Worm (Caenorhabditis elegans) whole organism, L4 larva: ENCODE measurements around the gene C05B5.16.

ENCODE experiments used
- F26F4.8 ChIP-seq: fragments of 200-800 bp; sonication (Bioruptor generic); conservative IDR thresholded peaks from 2 replicates; pipeline ENCODE4 v1.3.6; 2022; ENCODE audit warnings: missing genetic modification characterization, missing compliant biosample characterization
- F37D6.2 ChIP-seq: sonication (generic microtip); optimal IDR thresholded peaks from 2 replicates; lab custom pipeline; 2016; ENCODE audit warnings: mild to moderate bottlenecking, missing genetic modification characterization, missing compliant biosample characterization
- F49E8.2 ChIP-seq: sonication (generic microtip); optimal IDR thresholded peaks from 2 replicates; lab custom pipeline; 2016; ENCODE audit warnings: missing compliant biosample characterization, mild to moderate bottlenecking, missing genetic modification characterization, borderline replicate concordance
- T20F7.1 ChIP-seq: fragments of 200-800 bp; sonication (Bioruptor generic); optimal IDR thresholded peaks from 2 replicates; lab custom pipeline; 2018; ENCODE audit warnings: mild to moderate bottlenecking, missing genetic modification characterization, missing compliant biosample characterization
- T26A8.4 ChIP-seq: fragments of 200-800 bp; sonication (Bioruptor generic); IDR thresholded peaks from 2 replicates; pipeline ENCODE4 v1.3.6; 2022; ENCODE audit warnings: missing genetic modification characterization, missing compliant biosample characterization
- Y105C5A.15 ChIP-seq: fragments of 200-800 bp; sonication (Bioruptor generic); IDR thresholded peaks from 2 replicates; pipeline ENCODE4 v1.3.6; 2022; ENCODE audit warnings: missing genetic modification characterization, missing compliant biosample characterization
- Y48G9A.11 ChIP-seq: fragments of 200-800 bp; sonication (Bioruptor generic); IDR thresholded peaks from 2 replicates; pipeline ENCODE4 v1.3.6; 2022; ENCODE audit warnings: missing genetic modification reagents, missing genetic modification characterization, missing compliant biosample characterization
- Y5F2A.4 ChIP-seq: fragments of 200-800 bp; sonication (Bioruptor generic); optimal IDR thresholded peaks from 2 replicates; lab custom pipeline; 2018; ENCODE audit warnings: mild to moderate bottlenecking, missing genetic modification characterization, missing compliant biosample characterization
- aha-1 ChIP-seq: fragments of 150-350 bp; peaks from one replicate; lab custom pipeline; 2014; ENCODE audit warnings: missing biosample characterization, missing genetic modification characterization
- ama-1 ChIP-seq: fragments of 150-350 bp; optimal IDR thresholded peaks from 2 replicates; lab custom pipeline; 2014; ENCODE audit warnings: inconsistent platforms, mixed read lengths
- attf-4 ChIP-seq: sonication (generic microtip); optimal IDR thresholded peaks from 3 replicates; lab custom pipeline; 2017; ENCODE audit warnings: missing biosample characterization, missing genetic modification characterization
- ceh-20 ChIP-seq: fragments of 200-800 bp; sonication (Bioruptor generic); IDR thresholded peaks from 2 replicates; pipeline ENCODE4 v1.3.6; 2022; ENCODE audit warnings: missing genetic modification reagents, missing genetic modification characterization, missing compliant biosample characterization
- ceh-28 ChIP-seq: fragments of 150-350 bp; optimal IDR thresholded peaks from 2 replicates; lab custom pipeline; 2014; ENCODE audit warnings: missing biosample characterization, missing genetic modification reagents, missing genetic modification characterization
- ceh-44 ChIP-seq: fragments of 200-800 bp; sonication (Bioruptor generic); IDR thresholded peaks from 2 replicates; pipeline ENCODE4 v1.3.6; 2022; ENCODE audit warnings: missing genetic modification reagents, missing genetic modification characterization, missing compliant biosample characterization
- ceh-62 ChIP-seq: sonication (generic microtip); optimal IDR thresholded peaks from 2 replicates; lab custom pipeline; 2017; ENCODE audit warnings: missing biosample characterization, missing genetic modification characterization
- ceh-82 ChIP-seq: sonication (generic microtip); optimal IDR thresholded peaks from 2 replicates; lab custom pipeline; 2017; ENCODE audit warnings: missing biosample characterization, missing genetic modification characterization
- cey-2 ChIP-seq: sonication (generic microtip); optimal IDR thresholded peaks from 3 replicates; lab custom pipeline; 2017; ENCODE audit warnings: missing genetic modification characterization, mild to moderate bottlenecking, missing compliant biosample characterization, antibody characterized with exemption, borderline replicate concordance; ENCODE audit not compliant: insufficient read depth
- daf-12 ChIP-seq: fragments of 150-350 bp; optimal IDR thresholded peaks from 2 replicates; lab custom pipeline; 2014; ENCODE audit warnings: missing biosample characterization, missing genetic modification reagents, missing genetic modification characterization
- daf-19 ChIP-seq: fragments of 200-800 bp; sonication (Bioruptor generic); conservative IDR thresholded peaks from 2 replicates; pipeline ENCODE4 v1.3.6; 2022; ENCODE audit warnings: missing genetic modification characterization, missing compliant biosample characterization
- dpl-1 ChIP-seq: fragments of 150-350 bp; optimal IDR thresholded peaks from 2 replicates; lab custom pipeline; 2014; ENCODE audit warnings: missing biosample characterization, missing genetic modification reagents, missing genetic modification characterization
- duxl-1 ChIP-seq: sonication (generic microtip); optimal IDR thresholded peaks from 2 replicates; lab custom pipeline; 2016; ENCODE audit warnings: mild to moderate bottlenecking, missing genetic modification characterization, moderate library complexity, missing compliant biosample characterization; ENCODE audit not compliant: poor library complexity
- dve-1 ChIP-seq: sonication (generic microtip); optimal IDR thresholded peaks from 2 replicates; lab custom pipeline; 2017; ENCODE audit warnings: antibody characterized with exemption, mild to moderate bottlenecking, missing genetic modification characterization, missing compliant biosample characterization; ENCODE audit not compliant: insufficient read depth
- egl-27 ChIP-seq: sonication (generic microtip); optimal IDR thresholded peaks from 3 replicates; lab custom pipeline; 2017; ENCODE audit warnings: missing biosample characterization, missing genetic modification reagents, missing genetic modification characterization
- egl-43 ChIP-seq: fragments of 200-800 bp; sonication (Bioruptor generic); IDR thresholded peaks from 2 replicates; pipeline ENCODE4 v1.3.6; 2022; ENCODE audit warnings: missing genetic modification reagents, missing genetic modification characterization, missing compliant biosample characterization
- fkh-10 ChIP-seq: fragments of 150-350 bp; optimal IDR thresholded peaks from 2 replicates; lab custom pipeline; 2014; ENCODE audit warnings: missing biosample characterization, missing genetic modification reagents, missing genetic modification characterization
- fos-1 ChIP-seq: fragments of 150-350 bp; optimal IDR thresholded peaks from 2 replicates; lab custom pipeline; 2014; ENCODE audit warnings: missing biosample characterization, missing genetic modification characterization
- hlh-11 ChIP-seq: fragments of 200-800 bp; sonication (Bioruptor generic); optimal IDR thresholded peaks from 2 replicates; lab custom pipeline; 2018; ENCODE audit warnings: mild to moderate bottlenecking, missing genetic modification characterization, missing compliant biosample characterization
- hmg-1.1 ChIP-seq: fragments of 200-800 bp; sonication (Bioruptor generic); IDR thresholded peaks from 2 replicates; pipeline ENCODE4 v1.3.6; 2022; ENCODE audit warnings: missing genetic modification reagents, missing genetic modification characterization, missing compliant biosample characterization
- lin-1 ChIP-seq: fragments of 200-800 bp; sonication (Bioruptor generic); IDR thresholded peaks from 2 replicates; pipeline ENCODE4 v1.3.6; 2022; ENCODE audit warnings: missing genetic modification reagents, missing genetic modification characterization, missing compliant biosample characterization
- lin-29 ChIP-seq: fragments of 200-800 bp; sonication (Bioruptor generic); IDR thresholded peaks from 2 replicates; pipeline ENCODE4 v1.3.6; 2022; ENCODE audit warnings: missing genetic modification reagents, missing genetic modification characterization, missing compliant biosample characterization
- mxl-2 ChIP-seq: fragments of 200-800 bp; sonication (Bioruptor generic); conservative IDR thresholded peaks from 2 replicates; pipeline ENCODE4 v1.3.6; 2022; ENCODE audit warnings: missing genetic modification reagents, missing genetic modification characterization, missing compliant biosample characterization
- mxl-3 ChIP-seq: fragments of 200-800 bp; sonication (Bioruptor generic); optimal IDR thresholded peaks from 2 replicates; lab custom pipeline; 2018; ENCODE audit warnings: mild to moderate bottlenecking, missing genetic modification characterization, missing compliant biosample characterization
- nhr-10 ChIP-seq: fragments of 150-350 bp; optimal IDR thresholded peaks from 2 replicates; lab custom pipeline; 2014; ENCODE audit warnings: missing biosample characterization, missing genetic modification characterization
- nhr-111 ChIP-seq: fragments of 200-800 bp; sonication (Bioruptor generic); optimal IDR thresholded peaks from 2 replicates; lab custom pipeline; 2018; ENCODE audit warnings: mild to moderate bottlenecking, missing genetic modification characterization, missing compliant biosample characterization
- nhr-28 ChIP-seq: fragments of 150-350 bp; optimal IDR thresholded peaks from 2 replicates; lab custom pipeline; 2014; ENCODE audit warnings: missing biosample characterization, missing genetic modification characterization
- nhr-41 ChIP-seq: fragments of 200-800 bp; sonication (Bioruptor generic); IDR thresholded peaks from 2 replicates; pipeline ENCODE4 v1.3.6; 2022; ENCODE audit warnings: missing genetic modification reagents, missing genetic modification characterization, missing compliant biosample characterization
- nhr-6 ChIP-seq: fragments of 150-350 bp; optimal IDR thresholded peaks from 2 replicates; lab custom pipeline; 2014; ENCODE audit warnings: missing biosample characterization, missing genetic modification characterization
- nhr-76 ChIP-seq: fragments of 150-350 bp; optimal IDR thresholded peaks from 2 replicates; lab custom pipeline; 2014; ENCODE audit warnings: missing biosample characterization, missing genetic modification characterization
- nhr-77 ChIP-seq: fragments of 150-350 bp; optimal IDR thresholded peaks from 2 replicates; lab custom pipeline; 2014; ENCODE audit warnings: missing biosample characterization, missing genetic modification characterization
- pha-4 ChIP-seq, 2 experiments: fragments of 150-350 bp in 1 of 2; fragments of 200-800 bp in 1 of 2; sonication (Bioruptor generic) in 1 of 2; IDR thresholded peaks in 1 of 2; optimal IDR thresholded peaks in 1 of 2; 2 replicates each; pipeline versions ENCODE4 v1.3.6 to Lab custom; 2014 to 2022; ENCODE audit warnings: missing genetic modification characterization in 2 of 2, missing genetic modification reagents in 2 of 2, missing biosample characterization in 1 of 2, missing compliant biosample characterization in 1 of 2
- pqm-1 ChIP-seq: sonication (generic microtip); optimal IDR thresholded peaks from 2 replicates; lab custom pipeline; 2017; ENCODE audit warnings: missing biosample characterization, missing genetic modification characterization
- set-16 ChIP-seq: fragments of 200-800 bp; sonication (Bioruptor generic); IDR thresholded peaks from 2 replicates; pipeline ENCODE4 v1.3.6; 2022; ENCODE audit warnings: missing genetic modification reagents, missing genetic modification characterization, missing compliant biosample characterization
- tag-97 ChIP-seq: fragments of 200-800 bp; sonication (Bioruptor generic); IDR thresholded peaks from 2 replicates; pipeline ENCODE4 v1.3.6; 2022; ENCODE audit warnings: missing genetic modification characterization, missing compliant biosample characterization
- vab-7 ChIP-seq: fragments of 200-800 bp; sonication (Bioruptor generic); IDR thresholded peaks from 2 replicates; pipeline ENCODE4 v1.3.6; 2022; ENCODE audit warnings: missing genetic modification reagents, missing genetic modification characterization, missing compliant biosample characterization
- zag-1 ChIP-seq: fragments of 150-350 bp; optimal IDR thresholded peaks from 2 replicates; lab custom pipeline; 2014; ENCODE audit warnings: missing biosample characterization, missing genetic modification characterization
- zip-2 ChIP-seq: fragments of 150-350 bp; optimal IDR thresholded peaks from 2 replicates; lab custom pipeline; 2014; ENCODE audit warnings: missing biosample characterization, missing genetic modification characterization
- ztf-11 ChIP-seq: fragments of 150-350 bp; optimal IDR thresholded peaks from 2 replicates; lab custom pipeline; 2014; ENCODE audit warnings: missing biosample characterization, missing genetic modification characterization

Gene C05B5.16

ce11 chrIII:10023452-10023851 lies 11.2 kb downstream of the C05B5.16 start, which contains the start of gene ins-21:
Gene ins-21, plus strand, starts transcription at chrIII:10023752.
- TF ChIP-seq nhr-111 (GFP tag; lab: Kevin White, UChicago) (no peak), hmg-1.1 (no peak), ceh-62 (tag; lab: Kevin White, UChicago) (no peak), Y105C5A.15 (GFP tag; lab: Robert Waterston, UW) (no peak), F49E8.2 (tag; lab: Kevin White, UChicago) (no peak), ama-1 (lab: Kevin White, UChicago) (no peak), cey-2 (no peak), daf-19 (GFP tag; lab: Robert Waterston, UW) (no peak), egl-43 (GFP tag; lab: Robert Waterston, UW) (no peak), daf-12 (tag; lab: Kevin White, UChicago) (no peak), Y5F2A.4 (GFP tag; lab: Kevin White, UChicago) (no peak), attf-4 (tag; lab: Kevin White, UChicago) (no peak), nhr-76 (tag; lab: Kevin White, UChicago) (no peak)

DNA sequence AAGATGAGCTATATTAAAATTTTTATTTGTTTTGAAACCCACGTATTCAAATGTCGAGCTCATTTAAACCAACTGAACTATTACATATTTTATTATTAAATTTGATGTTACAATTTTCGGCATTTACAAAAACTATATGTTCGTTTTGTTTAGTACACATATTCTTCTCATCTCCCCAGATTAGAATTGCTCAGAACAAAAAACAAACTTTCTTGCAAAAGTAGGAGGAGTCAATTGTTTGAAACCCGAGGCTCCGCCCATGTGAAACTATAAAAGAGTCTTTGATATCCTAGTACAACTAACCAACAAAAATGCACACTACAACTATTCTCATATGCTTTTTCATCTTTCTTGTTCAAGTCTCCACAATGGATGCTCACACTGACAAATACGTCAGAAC lies 13.8 kb downstream of the C05B5.16 start, which contains the start of gene ins-22:
Gene ins-22, plus strand, starts transcription at position 301 of the 400 bp plus-strand sequence.
- TF ChIP-seq lin-29 (GFP tag; lab: Robert Waterston, UW) (no peak), mxl-2 (no peak), mxl-3 (GFP tag; lab: Kevin White, UChicago) (no peak), fkh-10 (GFP tag; lab: Kevin White, UChicago) (no peak), duxl-1 (tag; lab: Kevin White, UChicago) (no peak), Y48G9A.11 (GFP tag; lab: Robert Waterston, UW) (no peak), ama-1 (lab: Kevin White, UChicago) (no peak), nhr-28 (no peak), lin-1 (no peak), set-16 (no peak), vab-7 (GFP tag; lab: Robert Waterston, UW) (no peak), F26F4.8 (GFP tag; lab: Robert Waterston, UW) (no peak), F49E8.2 (tag; lab: Kevin White, UChicago) (no peak), ceh-20 (GFP tag; lab: Robert Waterston, UW) (no peak), ceh-82 (tag; lab: Kevin White, UChicago) (no peak)

DNA sequence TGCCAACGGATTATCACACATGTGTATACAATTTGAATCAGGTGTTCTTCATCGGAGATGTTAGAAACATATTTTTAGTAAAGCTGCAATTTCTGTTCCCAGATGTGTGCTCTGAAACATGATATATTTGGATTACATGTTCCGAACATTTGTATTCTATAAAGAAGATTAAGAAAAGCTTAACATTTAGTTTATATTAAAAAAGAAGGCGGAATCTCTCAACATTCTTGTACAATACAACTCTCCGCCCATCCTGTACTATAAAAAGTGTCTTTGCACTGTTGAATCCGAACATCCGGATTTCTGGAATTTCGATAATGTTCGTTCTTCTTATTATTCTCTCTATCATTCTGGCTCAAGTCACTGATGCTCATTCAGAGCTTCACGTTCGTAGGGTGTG lies 15.7 kb downstream of the C05B5.16 start, which contains the start of gene ins-23:
Gene ins-23, plus strand, starts transcription at position 301 of the 400 bp plus-strand sequence.
- no peak for TF ChIP-seq ceh-28 (tag; lab: Kevin White, UChicago)
- TF ChIP-seq F37D6.2 (tag; lab: Kevin White, UChicago) = no peak
- TF ChIP-seq fos-1 (tag; lab: Kevin White, UChicago) = no peak
- TF ChIP-seq dve-1 (tag; lab: Kevin White, UChicago) = no peak
- TF ChIP-seq ceh-44 (GFP tag; lab: Robert Waterston, UW) = no peak
- no peak for TF ChIP-seq daf-19 (GFP tag; lab: Robert Waterston, UW)
- TF ChIP-seq hmg-1.1 = no peak
- peak; percentile 58 for TF ChIP-seq aha-1

DNA sequence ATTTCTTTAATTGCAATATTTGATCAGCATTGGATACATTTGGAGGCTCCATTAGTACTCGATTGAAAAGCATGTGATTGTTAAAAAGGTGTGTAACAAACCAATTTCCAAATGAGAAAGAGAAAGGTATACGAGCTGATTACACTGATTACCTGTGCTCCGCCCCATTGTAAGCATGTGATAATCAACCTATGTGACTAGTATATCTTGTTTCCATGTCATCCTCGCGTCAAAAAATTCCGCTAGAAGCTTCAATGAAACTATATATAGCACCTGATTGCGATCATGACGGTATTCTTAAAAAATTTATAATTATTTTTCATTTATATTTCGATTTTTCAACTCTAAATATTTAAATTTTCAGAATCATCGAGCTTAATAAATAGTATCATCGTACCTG lies 18.3 kb downstream of the C05B5.16 start, which contains the start of gene M04D8.4:
Gene M04D8.4, minus strand, starts transcription at position 101 of the 400 bp plus-strand sequence.
- no peak for TF ChIP-seq tag-97
- TF ChIP-seq zip-2 (tag; lab: Kevin White, UChicago) = no peak
- TF ChIP-seq zag-1 (tag; lab: Kevin White, UChicago) = no peak
- no peak for TF ChIP-seq nhr-111 (GFP tag; lab: Kevin White, UChicago)
- TF ChIP-seq ztf-11 (tag; lab: Kevin White, UChicago) = no peak
- no peak for TF ChIP-seq T26A8.4 (GFP tag; lab: Robert Waterston, UW)
- no peak for TF ChIP-seq nhr-6
- no peak for TF ChIP-seq dve-1 (tag; lab: Kevin White, UChicago)
- no peak for TF ChIP-seq T20F7.1 (GFP tag; lab: Kevin White, UChicago)
- TF ChIP-seq pha-4 (GFP tag; IDR thresholded peaks at IDR 0.05; lab: Robert Waterston, UW) = no peak
- no peak for TF ChIP-seq pha-4 (tag; optimal IDR thresholded peaks at IDR 0.05; lab: Kevin White, UChicago)
- no peak for TF ChIP-seq hlh-11 (tag; lab: Kevin White, UChicago)
- TF ChIP-seq nhr-77 (tag; lab: Kevin White, UChicago) = no peak
- TF ChIP-seq pqm-1 (tag; lab: Kevin White, UChicago) = no peak
- TF ChIP-seq nhr-41 (GFP tag; lab: Robert Waterston, UW) = no peak
- TF ChIP-seq dpl-1 = no peak
- no peak for TF ChIP-seq Y105C5A.15 (GFP tag; lab: Robert Waterston, UW)
- no peak for TF ChIP-seq nhr-10 (tag; lab: Kevin White, UChicago)
- no peak for TF ChIP-seq egl-27 (tag; lab: Kevin White, UChicago)
